Fruit fly (Drosophila melanogaster) whole organism, prepupa: ENCODE measurements around the gene Dnaaf6.

ENCODE experiments used
- Blimp-1 ChIP-seq: fragments of 200-800 bp; sonication (Bioruptor generic); optimal IDR thresholded peaks from 3 replicates; lab custom pipeline; 2017; ENCODE audit warnings: missing biosample characterization, missing genetic modification characterization, mild to moderate bottlenecking, moderate library complexity, missing genetic modification reagents
- CG10669 ChIP-seq: fragments of 200-800 bp; sonication (Bioruptor generic); optimal IDR thresholded peaks from 3 replicates; lab custom pipeline; 2018; ENCODE audit warnings: missing biosample characterization, mild to moderate bottlenecking, missing genetic modification characterization, moderate library complexity
- CG11294 ChIP-seq: fragments of 200-800 bp; sonication (Bioruptor generic); IDR thresholded peaks from 2 replicates; pipeline ENCODE4 v1.3.6; 2022; ENCODE audit warnings: missing biosample characterization, missing genetic modification characterization
- CG15336 ChIP-seq: fragments of 200-800 bp; sonication (Bioruptor generic); IDR thresholded peaks from 2 replicates; pipeline ENCODE4 v1.3.6; 2022; ENCODE audit warnings: missing biosample characterization, missing genetic modification characterization
- CG1621 ChIP-seq: fragments of 200-800 bp; sonication (Bioruptor generic); optimal IDR thresholded peaks from 3 replicates; lab custom pipeline; 2018; ENCODE audit warnings: missing biosample characterization, mild to moderate bottlenecking, missing genetic modification characterization
- CG3032 ChIP-seq: fragments of 200-800 bp; optimal IDR thresholded peaks from 2 replicates; lab custom pipeline; 2019; ENCODE audit warnings: missing biosample characterization, mild to moderate bottlenecking, missing genetic modification characterization, moderate library complexity
- CG31627 ChIP-seq: fragments of 200-800 bp; sonication (Bioruptor generic); optimal IDR thresholded peaks from 3 replicates; lab custom pipeline; 2016; ENCODE audit warnings: missing biosample characterization, missing genetic modification characterization
- CG32006 ChIP-seq: fragments of 200-800 bp; sonication (Bioruptor generic); optimal IDR thresholded peaks from 3 replicates; lab custom pipeline; 2017; ENCODE audit warnings: missing biosample characterization, mild to moderate bottlenecking, missing genetic modification characterization
- CG34406 ChIP-seq: fragments of 200-800 bp; sonication (Bioruptor generic); optimal IDR thresholded peaks from 3 replicates; lab custom pipeline; 2016; ENCODE audit warnings: missing biosample characterization, missing genetic modification characterization
- CG3919 ChIP-seq: fragments of 200-800 bp; sonication (Bioruptor generic); optimal IDR thresholded peaks from 3 replicates; lab custom pipeline; 2016; ENCODE audit warnings: missing biosample characterization, missing genetic modification characterization
- CG6163 ChIP-seq: fragments of 200-800 bp; sonication (Bioruptor generic); IDR thresholded peaks from 3 replicates; pipeline ENCODE4 v1.3.6; 2022; ENCODE audit warnings: missing biosample characterization, missing genetic modification characterization
- CG6792 ChIP-seq: fragments of 200-800 bp; sonication (Bioruptor generic); optimal IDR thresholded peaks from 3 replicates; lab custom pipeline; 2016; ENCODE audit warnings: missing biosample characterization, missing genetic modification characterization
- CG6854 ChIP-seq: fragments of 200-800 bp; sonication (Bioruptor generic); optimal IDR thresholded peaks from 2 replicates; lab custom pipeline; 2017; ENCODE audit warnings: missing biosample characterization, mild to moderate bottlenecking, missing genetic modification characterization
- CG7368 ChIP-seq: fragments of 200-800 bp; sonication (Bioruptor generic); optimal IDR thresholded peaks from 3 replicates; lab custom pipeline; 2016; ENCODE audit warnings: missing biosample characterization, missing genetic modification characterization
- CG8632 ChIP-seq: fragments of 200-800 bp; sonication (Bioruptor generic); optimal IDR thresholded peaks from 3 replicates; lab custom pipeline; 2016; ENCODE audit warnings: missing biosample characterization, missing genetic modification characterization
- CG9139 ChIP-seq: fragments of 200-800 bp; sonication (Bioruptor generic); optimal IDR thresholded peaks from 3 replicates; lab custom pipeline; 2017; ENCODE audit warnings: missing biosample characterization, mild to moderate bottlenecking, missing genetic modification characterization
- Eip75B ChIP-seq: fragments of 200-800 bp; sonication (Bioruptor generic); optimal IDR thresholded peaks from 3 replicates; lab custom pipeline; 2016; ENCODE audit warnings: missing biosample characterization, missing genetic modification characterization
- Eip78C ChIP-seq: fragments of 200-800 bp; sonication (Bioruptor generic); peaks from one replicate; lab custom pipeline; 2016; ENCODE audit warnings: missing biosample characterization, missing genetic modification characterization
- Eip93F ChIP-seq: fragments of 200-800 bp; sonication (Bioruptor generic); optimal IDR thresholded peaks from 2 replicates; lab custom pipeline; 2016; ENCODE audit warnings: missing biosample characterization, mild to moderate bottlenecking, missing genetic modification characterization
- Ets21C ChIP-seq: fragments of 200-800 bp; sonication (Bioruptor generic); optimal IDR thresholded peaks from 3 replicates; lab custom pipeline; 2016; ENCODE audit warnings: missing biosample characterization, missing genetic modification characterization
- Ets96B ChIP-seq: fragments of 200-800 bp; optimal IDR thresholded peaks from 2 replicates; lab custom pipeline; 2019; ENCODE audit warnings: missing biosample characterization, mild to moderate bottlenecking, missing genetic modification characterization, moderate library complexity
- Gug ChIP-seq: fragments of 200-800 bp; sonication (Bioruptor generic); IDR thresholded peaks from 2 replicates; pipeline ENCODE4 v1.3.6; 2022; ENCODE audit warnings: missing biosample characterization, missing genetic modification characterization
- Hr38 ChIP-seq: sonication (Bioruptor generic); optimal IDR thresholded peaks from 2 replicates; lab custom pipeline; 2016; ENCODE audit warnings: missing biosample characterization, missing genetic modification characterization
- Hr39 ChIP-seq: fragments of 200-800 bp; sonication (Bioruptor generic); optimal IDR thresholded peaks from 2 replicates; lab custom pipeline; 2016; ENCODE audit warnings: missing biosample characterization, missing genetic modification characterization
- Hr4 ChIP-seq: fragments of 200-800 bp; sonication (Bioruptor generic); optimal IDR thresholded peaks from 3 replicates; lab custom pipeline; 2016; ENCODE audit warnings: missing biosample characterization, missing genetic modification characterization
- Lpt ChIP-seq: fragments of 200-800 bp; sonication (Bioruptor generic); optimal IDR thresholded peaks from 3 replicates; lab custom pipeline; 2016; ENCODE audit warnings: missing biosample characterization, missing genetic modification characterization
- Met ChIP-seq: fragments of 200-800 bp; sonication (Bioruptor generic); optimal IDR thresholded peaks from 3 replicates; lab custom pipeline; 2016; ENCODE audit warnings: missing biosample characterization, missing genetic modification characterization
- Sox102F ChIP-seq: fragments of 200-800 bp; sonication (Bioruptor generic); optimal IDR thresholded peaks from 2 replicates; lab custom pipeline; 2016; ENCODE audit warnings: missing biosample characterization, mild to moderate bottlenecking, missing genetic modification characterization
- Sox14 ChIP-seq: fragments of 200-800 bp; sonication (Bioruptor generic); optimal IDR thresholded peaks from 3 replicates; lab custom pipeline; 2016; ENCODE audit warnings: missing biosample characterization, missing genetic modification characterization
- achi ChIP-seq: fragments of 200-800 bp; sonication (Bioruptor generic); optimal IDR thresholded peaks from 3 replicates; lab custom pipeline; 2016; ENCODE audit warnings: missing biosample characterization, missing genetic modification characterization
- acj6 ChIP-seq: fragments of 200-800 bp; sonication (Bioruptor generic); optimal IDR thresholded peaks from 3 replicates; lab custom pipeline; 2016; ENCODE audit warnings: missing biosample characterization, missing genetic modification characterization
- cyc ChIP-seq: fragments of 200-800 bp; sonication (Bioruptor generic); optimal IDR thresholded peaks from 3 replicates; lab custom pipeline; 2016; ENCODE audit warnings: missing biosample characterization, missing genetic modification characterization
- eg ChIP-seq: fragments of 200-800 bp; sonication (Bioruptor generic); IDR thresholded peaks from 3 replicates; pipeline ENCODE4 v1.3.6; 2022; ENCODE audit warnings: missing biosample characterization, missing genetic modification characterization
- esn ChIP-seq: fragments of 200-800 bp; sonication (Bioruptor generic); optimal IDR thresholded peaks from 2 replicates; lab custom pipeline; 2016; ENCODE audit warnings: missing biosample characterization, mild to moderate bottlenecking, missing genetic modification characterization, moderate library complexity
- fkh ChIP-seq: fragments of 200-800 bp; sonication (Bioruptor generic); optimal IDR thresholded peaks from 3 replicates; lab custom pipeline; 2017; ENCODE audit warnings: missing biosample characterization, mild to moderate bottlenecking, missing genetic modification characterization, moderate library complexity
- lz ChIP-seq: fragments of 200-800 bp; sonication (Bioruptor generic); optimal IDR thresholded peaks from 3 replicates; lab custom pipeline; 2016; ENCODE audit warnings: missing biosample characterization, missing genetic modification characterization
- net ChIP-seq: fragments of 200-800 bp; sonication (Bioruptor generic); optimal IDR thresholded peaks from 3 replicates; lab custom pipeline; 2016; ENCODE audit warnings: missing biosample characterization, missing genetic modification characterization
- pdm3 ChIP-seq: fragments of 200-800 bp; sonication (Bioruptor generic); optimal IDR thresholded peaks from 3 replicates; lab custom pipeline; 2016; ENCODE audit warnings: missing biosample characterization, missing genetic modification characterization
- salr ChIP-seq, 2 experiments: fragments of 200-800 bp; sonication (Bioruptor generic); optimal IDR thresholded peaks; 3 replicates each; lab custom pipeline; 2016 to 2018; ENCODE audit warnings: missing biosample characterization in 2 of 2, missing genetic modification characterization in 2 of 2, mild to moderate bottlenecking in 1 of 2
- spab ChIP-seq: fragments of 200-800 bp; sonication (Bioruptor generic); optimal IDR thresholded peaks from 2 replicates; lab custom pipeline; 2017; ENCODE audit warnings: missing biosample characterization, mild to moderate bottlenecking, missing genetic modification characterization, missing genetic modification reagents
- topi ChIP-seq: fragments of 200-800 bp; sonication (Bioruptor generic); optimal IDR thresholded peaks from 3 replicates; lab custom pipeline; 2016; ENCODE audit warnings: missing biosample characterization, missing genetic modification characterization
- vri ChIP-seq: fragments of 200-800 bp; sonication (Bioruptor generic); optimal IDR thresholded peaks from 3 replicates; lab custom pipeline; 2016; ENCODE audit warnings: missing biosample characterization, mild to moderate bottlenecking, missing genetic modification characterization

Dnaaf6 gene

DNA sequence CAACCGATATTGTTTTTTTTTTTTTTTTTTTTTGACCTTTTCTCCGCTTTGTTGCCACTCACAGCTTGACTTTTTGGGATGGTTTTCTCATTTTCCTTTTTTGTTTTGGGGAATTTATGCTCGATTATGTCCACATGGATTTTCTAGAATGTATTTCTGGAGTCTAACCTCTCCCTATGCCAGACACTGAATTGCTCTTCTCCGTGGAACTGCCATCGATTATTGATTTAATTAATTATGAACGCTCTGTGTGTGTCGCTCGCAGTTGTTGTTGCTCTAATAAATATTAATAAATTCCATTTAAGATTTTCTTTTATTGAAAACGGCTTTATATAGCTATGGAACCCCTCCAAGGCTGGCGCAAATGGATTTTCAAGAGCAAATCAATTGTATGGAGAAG is 28.9 kb upstream of the Dnaaf6 start:
- no peak for TF ChIP-seq Sox14
- no peak for TF ChIP-seq CG7368 (GFP tag; lab: Kevin White, UChicago)
- TF ChIP-seq CG31627 (GFP tag; lab: Kevin White, UChicago) = no peak
- no peak for TF ChIP-seq CG8632
- no peak for TF ChIP-seq pdm3 (GFP tag; lab: Kevin White, UChicago)
- no peak for TF ChIP-seq CG10669
- no peak for TF ChIP-seq Hr4
- no peak for TF ChIP-seq Gug
- TF ChIP-seq, all 60 proteins: peak for 0

DNA sequence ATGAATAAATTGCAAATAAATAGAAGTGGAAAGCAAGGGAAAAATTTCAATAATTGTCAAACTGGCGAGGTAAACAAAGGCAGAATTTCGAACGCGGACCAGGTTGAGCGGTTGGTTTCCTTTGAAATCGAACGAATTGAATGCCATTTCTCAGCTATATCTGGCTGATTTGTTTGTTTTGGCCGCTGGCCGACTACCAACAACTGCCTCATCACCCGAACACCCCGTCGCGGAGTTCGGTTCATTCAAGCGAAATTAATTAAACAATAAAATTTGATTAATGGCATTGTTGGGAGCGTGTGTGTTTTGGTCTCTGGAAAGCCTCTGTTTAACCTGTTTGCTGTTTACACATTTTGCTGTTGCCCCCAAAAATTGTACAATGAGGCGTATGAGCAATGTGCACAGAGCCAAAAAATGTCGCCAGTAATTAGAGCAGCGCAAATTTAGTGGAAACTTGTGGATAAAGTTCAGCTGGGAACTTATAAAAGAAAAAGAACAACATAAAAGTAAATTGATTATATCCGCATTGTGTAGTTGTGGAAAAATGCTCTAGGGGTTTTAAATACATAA is 27.0 kb upstream of the Dnaaf6 start:
- TF ChIP-seq Lpt (GFP tag; lab: Kevin White, UChicago) = no peak
- TF ChIP-seq fkh (GFP tag; lab: Kevin White, UChicago) = peak; percentile 69
- no peak for TF ChIP-seq eg (GFP tag; lab: Robert Waterston, UW)
- no peak for TF ChIP-seq Sox102F (GFP tag; lab: Kevin White, UChicago)

DNA sequence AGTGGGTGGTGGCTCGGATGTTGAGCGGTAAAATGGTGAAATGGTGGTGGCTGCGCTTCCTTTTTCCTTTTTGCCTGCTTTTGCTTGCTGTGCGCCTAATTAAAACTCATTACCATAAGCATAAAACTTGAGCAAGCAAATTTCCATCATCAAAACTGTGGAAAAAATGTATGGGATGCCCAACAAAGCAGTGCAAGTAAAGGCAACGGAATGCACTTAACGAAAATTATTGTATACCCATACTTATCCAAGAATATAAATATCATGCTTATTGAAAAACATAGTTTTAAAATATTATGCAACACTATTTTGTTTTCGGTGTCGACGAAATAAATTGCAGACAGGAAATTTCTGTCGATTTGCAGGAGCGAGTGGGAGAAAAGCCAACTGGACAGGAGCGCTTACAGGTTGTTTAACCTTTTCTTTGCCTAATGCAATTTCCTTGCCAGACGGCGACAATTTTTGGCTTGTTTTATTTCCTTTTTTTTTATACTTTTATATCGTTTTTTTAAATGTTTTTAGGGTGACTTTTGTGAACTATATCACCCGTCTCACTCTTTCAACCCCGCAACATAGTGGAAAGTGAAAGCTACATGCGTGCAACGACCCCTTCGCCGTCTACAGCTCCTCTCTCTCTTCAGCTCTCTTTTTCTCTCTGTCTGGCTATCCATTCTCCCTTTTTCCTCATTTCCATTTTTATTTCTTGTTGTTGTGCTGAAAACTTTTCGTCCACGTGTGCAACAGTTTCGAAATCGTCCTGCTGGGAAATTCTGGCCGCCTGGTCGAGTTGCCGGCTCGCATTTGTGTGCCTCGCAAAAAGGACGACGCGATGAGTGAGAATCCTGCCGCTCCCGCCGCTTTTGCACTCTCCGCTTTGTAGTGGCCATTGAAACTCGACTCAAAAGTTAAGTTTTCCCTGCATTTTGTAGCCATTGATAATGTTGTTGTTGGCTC is 24.3 kb upstream of the Dnaaf6 start:
- peak; percentile 31 for TF ChIP-seq CG32006 (GFP tag; lab: Kevin White, UChicago)
- TF ChIP-seq Hr4 = peak; percentile 34
- no peak for TF ChIP-seq eg (GFP tag; lab: Robert Waterston, UW)
- no peak for TF ChIP-seq Met (GFP tag; lab: Kevin White, UChicago)
- peak; percentile 10 for TF ChIP-seq Blimp-1
- TF ChIP-seq CG6792 (GFP tag; lab: Kevin White, UChicago) = no peak
- peak; percentile 13 for TF ChIP-seq pdm3 (GFP tag; lab: Kevin White, UChicago)
- no peak for TF ChIP-seq CG3919 (GFP tag; lab: Kevin White, UChicago)

DNA sequence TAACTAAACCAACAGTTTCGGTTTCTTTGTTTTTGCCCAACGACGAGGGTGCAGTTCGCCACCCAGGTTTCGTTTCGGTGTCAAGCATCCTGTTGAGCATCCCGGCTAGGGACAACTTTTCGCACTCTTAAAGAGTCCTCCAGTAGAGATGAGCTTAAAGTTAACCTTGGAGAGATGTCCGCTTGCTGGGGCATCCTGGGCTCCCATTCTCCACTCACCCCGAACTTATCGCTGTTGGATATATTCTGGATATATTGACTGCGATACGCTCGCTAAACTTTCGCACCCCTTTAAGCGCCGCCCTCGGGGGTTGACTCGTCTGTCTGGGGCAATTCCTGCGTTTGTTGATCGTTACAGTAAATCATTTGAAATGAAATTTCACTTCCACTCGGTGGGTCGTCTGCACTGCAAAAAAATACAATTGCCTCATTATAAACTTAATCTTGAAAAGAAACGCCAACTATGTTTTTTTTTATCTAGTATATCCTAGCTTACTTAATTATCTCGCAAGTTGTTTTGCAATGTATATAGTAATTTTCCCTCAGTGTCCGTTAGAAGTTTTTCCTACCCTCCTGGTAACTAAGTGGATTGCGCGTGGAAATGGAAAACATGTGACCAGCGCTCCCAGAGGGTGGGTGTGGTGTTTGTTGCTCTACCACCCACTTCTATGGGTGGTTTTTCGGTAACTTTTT is 22.9 kb upstream of the Dnaaf6 start:
- TF ChIP-seq CG3032 (tag; lab: Kevin White, UChicago) = no peak
- TF ChIP-seq net (GFP tag; lab: Kevin White, UChicago) = no peak
- peak; percentile 63 for TF ChIP-seq esn (GFP tag; lab: Kevin White, UChicago)
- peak; percentile 20 for TF ChIP-seq spab (GFP tag; lab: Kevin White, UChicago)
- no peak for TF ChIP-seq Gug
- no peak for TF ChIP-seq Hr38
- peak; percentile 48 for TF ChIP-seq Met (GFP tag; lab: Kevin White, UChicago)
- peak; percentile 13 for TF ChIP-seq CG34406 (GFP tag; lab: Kevin White, UChicago)
- no peak for TF ChIP-seq CG9139 (GFP tag; lab: Kevin White, UChicago)
- TF ChIP-seq acj6 (GFP tag; lab: Kevin White, UChicago) = peak; percentile 23
- no peak for TF ChIP-seq salr (GFP tag; optimal IDR thresholded peaks at IDR 0.05; lab: Kevin White, UChicago)
- TF ChIP-seq Hr39 (GFP tag; lab: Kevin White, UChicago) = peak; percentile 36
- TF ChIP-seq Eip75B (GFP tag; lab: Kevin White, UChicago) = peak; percentile 29
- peak; percentile 44 for TF ChIP-seq achi (GFP tag; lab: Kevin White, UChicago)
- 0 out of 3 replicates have a peak, but pooled peaks have one; percentile 22 for TF ChIP-seq eg (GFP tag; lab: Robert Waterston, UW)
- TF ChIP-seq Ets96B (tag; lab: Kevin White, UChicago) = no peak
- no peak for TF ChIP-seq Eip93F
- peak; percentile 44 for TF ChIP-seq topi (GFP tag; lab: Kevin White, UChicago)
- TF ChIP-seq Ets21C (GFP tag; lab: Kevin White, UChicago) = peak; percentile 3
- TF ChIP-seq CG6854 (GFP tag; lab: Kevin White, UChicago) = no peak
- peak; percentile 37 for TF ChIP-seq CG3919 (GFP tag; lab: Kevin White, UChicago)
- no peak for TF ChIP-seq Hr4
- no peak for TF ChIP-seq CG11294 (GFP tag; lab: Robert Waterston, UW)
- TF ChIP-seq CG15336 (GFP tag; lab: Robert Waterston, UW) = 0 out of 2 replicates have a peak, but pooled peaks have one; percentile 25
- TF ChIP-seq Lpt (GFP tag; lab: Kevin White, UChicago) = no peak
- no peak for TF ChIP-seq CG1621 (tag; lab: Kevin White, UChicago)
- TF ChIP-seq Eip78C (GFP tag; lab: Kevin White, UChicago) = peak; percentile 73
- peak; percentile 21 for TF ChIP-seq CG31627 (GFP tag; lab: Kevin White, UChicago)
- no peak for TF ChIP-seq vri (GFP tag; lab: Kevin White, UChicago)
- TF ChIP-seq CG6163 (GFP tag; lab: Robert Waterston, UW) = peak; percentile 57; the same call in 2 of the 3 replicates
- TF ChIP-seq cyc (GFP tag; lab: Kevin White, UChicago) = peak; percentile 3
- TF ChIP-seq lz (GFP tag; lab: Kevin White, UChicago) = peak; percentile 50
